Fruit fly (Drosophila melanogaster) whole organism, prepupa: ENCODE data around the gene CG4768.

Experiments
- Blimp-1 ChIP-seq: fragments of 200-800 bp; sonication (Bioruptor generic); optimal IDR thresholded peaks from 3 replicates; lab custom pipeline; 2017; ENCODE audit warnings: missing biosample characterization, missing genetic modification characterization, mild to moderate bottlenecking, moderate library complexity, missing genetic modification reagents
- CG11294 ChIP-seq: fragments of 200-800 bp; sonication (Bioruptor generic); IDR thresholded peaks from 2 replicates; pipeline ENCODE4 v1.3.6; 2022; ENCODE audit warnings: missing biosample characterization, missing genetic modification characterization
- CG11762 ChIP-seq: fragments of 200-800 bp; sonication (Bioruptor generic); optimal IDR thresholded peaks from 3 replicates; lab custom pipeline; 2016; ENCODE audit warnings: missing biosample characterization, missing genetic modification characterization; ENCODE audit not compliant: insufficient read depth
- CG11902 ChIP-seq: fragments of 200-800 bp; sonication (Bioruptor generic); optimal IDR thresholded peaks from 3 replicates; lab custom pipeline; 2016; ENCODE audit warnings: missing biosample characterization, missing genetic modification characterization
- CG15336 ChIP-seq: fragments of 200-800 bp; sonication (Bioruptor generic); IDR thresholded peaks from 2 replicates; pipeline ENCODE4 v1.3.6; 2022; ENCODE audit warnings: missing biosample characterization, missing genetic modification characterization
- CG1621 ChIP-seq: fragments of 200-800 bp; sonication (Bioruptor generic); optimal IDR thresholded peaks from 3 replicates; lab custom pipeline; 2018; ENCODE audit warnings: missing biosample characterization, mild to moderate bottlenecking, missing genetic modification characterization
- CG16779 ChIP-seq: fragments of 200-800 bp; sonication (Bioruptor generic); optimal IDR thresholded peaks from 3 replicates; lab custom pipeline; 2017; ENCODE audit warnings: missing biosample characterization, mild to moderate bottlenecking, missing genetic modification characterization
- CG3032 ChIP-seq: fragments of 200-800 bp; optimal IDR thresholded peaks from 2 replicates; lab custom pipeline; 2019; ENCODE audit warnings: missing biosample characterization, mild to moderate bottlenecking, missing genetic modification characterization, moderate library complexity
- CG31627 ChIP-seq: fragments of 200-800 bp; sonication (Bioruptor generic); optimal IDR thresholded peaks from 3 replicates; lab custom pipeline; 2016; ENCODE audit warnings: missing biosample characterization, missing genetic modification characterization
- CG32006 ChIP-seq: fragments of 200-800 bp; sonication (Bioruptor generic); optimal IDR thresholded peaks from 3 replicates; lab custom pipeline; 2017; ENCODE audit warnings: missing biosample characterization, mild to moderate bottlenecking, missing genetic modification characterization
- CG4318 ChIP-seq: fragments of 200-800 bp; sonication (Bioruptor generic); optimal IDR thresholded peaks from 3 replicates; lab custom pipeline; 2017; ENCODE audit warnings: missing biosample characterization, mild to moderate bottlenecking, missing genetic modification characterization
- CG6163 ChIP-seq: fragments of 200-800 bp; sonication (Bioruptor generic); IDR thresholded peaks from 3 replicates; pipeline ENCODE4 v1.3.6; 2022; ENCODE audit warnings: missing biosample characterization, missing genetic modification characterization
- CG6792 ChIP-seq: fragments of 200-800 bp; sonication (Bioruptor generic); optimal IDR thresholded peaks from 3 replicates; lab custom pipeline; 2016; ENCODE audit warnings: missing biosample characterization, missing genetic modification characterization
- CG6808 ChIP-seq: fragments of 200-800 bp; sonication (Bioruptor generic); optimal IDR thresholded peaks from 3 replicates; lab custom pipeline; 2017; ENCODE audit warnings: missing biosample characterization, missing genetic modification characterization, mild to moderate bottlenecking, moderate library complexity, missing genetic modification reagents
- CG7368 ChIP-seq: fragments of 200-800 bp; sonication (Bioruptor generic); optimal IDR thresholded peaks from 3 replicates; lab custom pipeline; 2016; ENCODE audit warnings: missing biosample characterization, missing genetic modification characterization
- Eip78C ChIP-seq: fragments of 200-800 bp; sonication (Bioruptor generic); peaks from one replicate; lab custom pipeline; 2016; ENCODE audit warnings: missing biosample characterization, missing genetic modification characterization
- Gug ChIP-seq: fragments of 200-800 bp; sonication (Bioruptor generic); IDR thresholded peaks from 2 replicates; pipeline ENCODE4 v1.3.6; 2022; ENCODE audit warnings: missing biosample characterization, missing genetic modification characterization
- Hr39 ChIP-seq: fragments of 200-800 bp; sonication (Bioruptor generic); optimal IDR thresholded peaks from 2 replicates; lab custom pipeline; 2016; ENCODE audit warnings: missing biosample characterization, missing genetic modification characterization
- Hr4 ChIP-seq: fragments of 200-800 bp; sonication (Bioruptor generic); optimal IDR thresholded peaks from 3 replicates; lab custom pipeline; 2016; ENCODE audit warnings: missing biosample characterization, missing genetic modification characterization
- Met ChIP-seq: fragments of 200-800 bp; sonication (Bioruptor generic); optimal IDR thresholded peaks from 3 replicates; lab custom pipeline; 2016; ENCODE audit warnings: missing biosample characterization, missing genetic modification characterization
- Sox102F ChIP-seq: fragments of 200-800 bp; sonication (Bioruptor generic); optimal IDR thresholded peaks from 2 replicates; lab custom pipeline; 2016; ENCODE audit warnings: missing biosample characterization, mild to moderate bottlenecking, missing genetic modification characterization
- Sox14 ChIP-seq: fragments of 200-800 bp; sonication (Bioruptor generic); optimal IDR thresholded peaks from 3 replicates; lab custom pipeline; 2016; ENCODE audit warnings: missing biosample characterization, missing genetic modification characterization
- achi ChIP-seq: fragments of 200-800 bp; sonication (Bioruptor generic); optimal IDR thresholded peaks from 3 replicates; lab custom pipeline; 2016; ENCODE audit warnings: missing biosample characterization, missing genetic modification characterization
- cyc ChIP-seq: fragments of 200-800 bp; sonication (Bioruptor generic); optimal IDR thresholded peaks from 3 replicates; lab custom pipeline; 2016; ENCODE audit warnings: missing biosample characterization, missing genetic modification characterization
- dac ChIP-seq: fragments of 200-800 bp; sonication (Bioruptor generic); optimal IDR thresholded peaks from 2 replicates; lab custom pipeline; 2017; ENCODE audit warnings: missing biosample characterization, mild to moderate bottlenecking, missing genetic modification characterization
- eg ChIP-seq: fragments of 200-800 bp; sonication (Bioruptor generic); IDR thresholded peaks from 3 replicates; pipeline ENCODE4 v1.3.6; 2022; ENCODE audit warnings: missing biosample characterization, missing genetic modification characterization
- esn ChIP-seq: fragments of 200-800 bp; sonication (Bioruptor generic); optimal IDR thresholded peaks from 2 replicates; lab custom pipeline; 2016; ENCODE audit warnings: missing biosample characterization, mild to moderate bottlenecking, missing genetic modification characterization, moderate library complexity
- fkh ChIP-seq: fragments of 200-800 bp; sonication (Bioruptor generic); optimal IDR thresholded peaks from 3 replicates; lab custom pipeline; 2017; ENCODE audit warnings: missing biosample characterization, mild to moderate bottlenecking, missing genetic modification characterization, moderate library complexity
- net ChIP-seq: fragments of 200-800 bp; sonication (Bioruptor generic); optimal IDR thresholded peaks from 3 replicates; lab custom pipeline; 2016; ENCODE audit warnings: missing biosample characterization, missing genetic modification characterization
- pdm3 ChIP-seq: fragments of 200-800 bp; sonication (Bioruptor generic); optimal IDR thresholded peaks from 3 replicates; lab custom pipeline; 2016; ENCODE audit warnings: missing biosample characterization, missing genetic modification characterization
- ss ChIP-seq, 2 experiments: fragments of 200-800 bp; sonication (Bioruptor generic); optimal IDR thresholded peaks; 2 replicates in 1 of 2; 3 replicates in 1 of 2; lab custom pipeline; 2017 to 2018; ENCODE audit warnings: mild to moderate bottlenecking in 2 of 2, missing biosample characterization in 2 of 2, missing genetic modification characterization in 2 of 2, moderate library complexity in 1 of 2
- svp ChIP-seq: fragments of 200-800 bp; sonication (Bioruptor generic); peaks from one replicate; lab custom pipeline; 2016; ENCODE audit warnings: missing biosample characterization, missing genetic modification characterization

The CG4768 gene

DNA sequence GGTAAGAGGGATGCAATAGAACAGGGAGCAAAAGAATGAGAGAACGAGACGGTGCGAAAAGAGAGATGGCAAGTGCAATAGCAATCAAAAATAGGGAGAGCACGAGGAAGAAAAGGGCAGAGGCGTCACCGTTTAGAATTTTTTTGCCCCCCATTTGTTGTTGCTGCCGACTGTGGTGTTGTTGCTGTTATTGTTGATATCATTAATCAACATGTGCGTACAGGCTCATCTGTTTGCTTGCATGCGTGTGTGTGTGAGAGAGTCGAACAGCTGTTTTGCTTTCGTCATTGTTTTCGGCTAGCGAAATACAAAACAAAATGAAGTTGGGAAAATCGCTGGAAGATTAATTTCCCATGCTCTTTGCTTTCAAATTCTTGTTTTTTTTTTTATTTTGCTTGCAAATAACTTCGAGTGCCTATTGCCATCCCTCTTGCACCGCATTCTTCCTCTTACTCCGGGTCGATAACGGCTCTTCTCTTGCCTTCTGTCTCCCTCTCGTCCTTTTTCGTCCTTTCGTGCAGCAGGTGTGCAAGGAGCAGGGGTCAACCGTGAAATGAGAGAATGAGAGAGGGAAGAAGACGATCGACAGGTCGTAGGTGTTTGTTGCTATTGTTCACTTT, 1.3 kb downstream of the CG4768 start:
- TF ChIP-seq Eip78C (peak; percentile 42), fkh (GFP tag; lab: Kevin White, UChicago) (peak; percentile 41), CG11294 (GFP tag; lab: Robert Waterston, UW) (no peak), CG6163 (GFP tag; lab: Robert Waterston, UW) (0 out of 3 replicates have a peak, but pooled peaks have one; percentile 7)

DNA sequence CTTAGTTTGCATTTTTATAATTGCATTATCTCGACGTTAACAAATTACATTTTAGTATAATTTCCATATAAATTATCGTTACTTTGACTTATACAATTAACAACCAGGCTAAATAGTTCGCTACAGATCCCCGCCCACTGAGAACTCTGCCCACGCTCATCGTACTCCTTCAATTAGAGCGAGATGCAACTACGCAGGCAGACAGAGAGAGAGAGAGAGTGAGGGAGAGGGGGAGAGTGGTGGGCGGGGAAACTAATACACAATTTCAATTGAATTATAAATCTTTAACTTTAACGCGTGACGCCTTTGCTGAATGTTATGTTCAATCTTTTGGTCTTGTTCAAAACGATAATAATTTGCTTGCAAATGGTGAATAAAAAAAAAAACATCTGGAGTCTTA, 6.2 kb downstream of the CG4768 start:
- TF ChIP-seq Met (GFP tag; lab: Kevin White, UChicago): no peak
- TF ChIP-seq Hr4 (GFP tag; lab: Kevin White, UChicago): no peak
- TF ChIP-seq CG11902 (GFP tag; lab: Kevin White, UChicago): no peak

DNA sequence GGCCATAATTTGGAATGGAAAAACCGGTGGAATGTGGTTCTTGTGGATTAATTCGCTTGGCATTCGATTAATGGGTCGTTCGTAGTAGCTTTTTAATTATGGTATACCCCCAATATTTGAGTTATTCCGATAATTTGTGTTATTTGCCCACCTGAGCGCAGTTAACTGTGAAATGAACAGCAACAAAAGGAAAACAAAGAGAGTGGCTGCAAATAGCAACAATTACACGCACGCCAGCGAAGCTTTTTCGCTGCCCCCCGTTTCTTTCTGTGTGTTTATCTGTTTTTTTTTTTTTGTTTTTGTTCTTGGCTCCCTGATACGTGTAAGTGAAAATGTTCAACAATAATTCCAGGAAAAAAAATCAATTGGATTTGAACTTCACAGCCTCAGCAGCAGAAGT, 8.0 kb downstream of the CG4768 start:
- TF ChIP-seq CG11762 (GFP tag; lab: Kevin White, UChicago): no peak
- no peak for TF ChIP-seq CG15336 (GFP tag; lab: Robert Waterston, UW)
- no peak for TF ChIP-seq Met (GFP tag; lab: Kevin White, UChicago)
- no peak for TF ChIP-seq svp (GFP tag; lab: Kevin White, UChicago)
- no peak for TF ChIP-seq CG11902 (GFP tag; lab: Kevin White, UChicago)
- no peak for TF ChIP-seq pdm3 (GFP tag; lab: Kevin White, UChicago)
- TF ChIP-seq esn: peak; percentile 14
- no peak for TF ChIP-seq Hr39
- no peak for TF ChIP-seq Sox102F (GFP tag; lab: Kevin White, UChicago)
- TF ChIP-seq cyc: no peak
- TF ChIP-seq dac: no peak
- TF ChIP-seq Sox14 (GFP tag; lab: Kevin White, UChicago): peak; percentile 74
- no peak for TF ChIP-seq CG32006
- peak; percentile 67 for TF ChIP-seq Eip78C
- TF ChIP-seq CG16779 (tag; lab: Kevin White, UChicago): no peak
- TF ChIP-seq CG3032 (tag; lab: Kevin White, UChicago): no peak
- no peak for TF ChIP-seq Blimp-1 (GFP tag; lab: Kevin White, UChicago)
- peak; percentile 10; the same call in 1 of the 2 replicates for TF ChIP-seq Gug (GFP tag; lab: Robert Waterston, UW)
- no peak for TF ChIP-seq CG6792
- TF ChIP-seq, all 60 proteins: peak for 4

DNA sequence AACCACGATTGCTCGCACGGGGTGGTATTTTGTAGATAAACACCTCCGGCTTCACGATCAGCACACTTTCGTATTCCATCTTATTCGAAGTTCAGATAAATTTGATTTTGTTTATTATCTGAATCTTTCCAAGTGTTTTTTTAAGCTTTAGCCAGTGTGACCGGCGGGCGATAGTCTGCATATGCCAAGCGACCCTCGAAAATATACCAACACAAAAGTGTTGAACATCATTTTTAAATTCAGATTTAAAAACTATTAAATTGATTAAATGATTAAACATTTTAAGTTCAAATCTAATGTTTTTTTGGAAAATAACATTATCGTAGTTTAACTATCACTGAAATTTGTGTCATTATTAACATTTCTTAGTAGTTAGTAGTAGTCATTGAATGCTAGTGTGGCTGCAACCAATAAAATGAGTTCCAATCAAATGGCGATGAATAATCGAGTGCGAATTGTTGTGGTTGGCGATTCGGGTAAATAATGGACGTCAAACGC, 8.7 kb downstream of the CG4768 start, which contains the start of the genes CG9132 and CG4789:
TSS of gene CG9132 (minus strand) at position 181 of the 498 bp plus-strand sequence.
TSS of gene CG4789 (plus strand) at position 401 of the 498 bp plus-strand sequence.
- TF ChIP-seq Sox14 (GFP tag; lab: Kevin White, UChicago) (no peak), Hr39 (no peak), Gug (GFP tag; lab: Robert Waterston, UW) (0 out of 2 replicates have a peak, but pooled peaks have one; percentile 0), CG6808 (no peak), dac (no peak), CG4318 (no peak)

DNA sequence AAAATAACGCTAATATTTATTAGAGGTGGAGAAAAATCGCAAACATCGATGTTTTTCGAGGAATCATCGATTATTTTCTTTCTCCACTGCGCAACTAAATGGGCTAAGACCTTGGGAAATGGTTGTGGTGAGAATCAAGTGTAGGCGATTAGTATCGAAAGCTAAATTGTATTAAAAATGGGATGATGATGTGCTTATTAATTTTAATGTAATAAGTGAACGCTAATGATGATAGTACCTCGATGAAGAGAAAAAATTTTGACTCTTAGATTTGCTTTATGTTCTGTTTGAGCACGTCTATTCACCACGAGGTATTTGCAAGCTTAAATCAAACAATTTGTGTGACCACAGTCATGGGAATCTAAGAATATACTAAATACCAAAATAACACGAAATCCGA, 11.4 kb downstream of the CG4768 start, which contains the start of the genes Rai1 and CG13005:
TSS of gene Rai1 (minus strand) at position 46 of the 400 bp plus-strand sequence.
TSS of gene CG13005 (plus strand) at position 352 of the 400 bp plus-strand sequence.
- TF ChIP-seq CG1621 (tag; lab: Kevin White, UChicago) (peak; percentile 34), Eip78C (peak; percentile 36), CG7368 (no peak), CG31627 (GFP tag; lab: Kevin White, UChicago) (no peak), dac (no peak), esn (peak; percentile 8)

DNA sequence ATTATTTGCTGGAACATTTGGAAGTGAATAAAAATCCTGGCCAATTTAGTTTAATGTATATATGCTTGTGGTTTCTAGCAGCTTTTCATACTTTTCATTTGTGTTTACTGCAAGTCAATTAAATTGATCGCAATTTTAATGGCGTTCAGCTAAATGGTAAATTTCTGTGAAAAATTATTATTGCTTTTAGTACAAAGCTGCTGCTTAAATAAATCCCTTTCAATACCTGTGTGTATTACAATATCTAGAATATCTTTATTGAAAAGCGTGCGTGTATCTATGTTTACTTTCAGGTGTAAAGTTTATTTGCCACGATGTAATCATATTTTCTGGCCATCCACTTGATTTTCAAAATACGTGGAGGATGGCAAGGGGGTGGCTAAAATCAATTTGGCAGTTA, 13.8 kb downstream of the CG4768 start, which contains the start of gene ppk28:
TSS of gene ppk28 (plus strand) at position 301 of the 400 bp plus-strand sequence.
- TF ChIP-seq net (no peak), eg (GFP tag; lab: Robert Waterston, UW) (no peak), achi (no peak), CG4318 (no peak), ss (GFP tag; optimal IDR thresholded peaks at IDR 0.05; lab: Kevin White, UChicago) (no peak), CG15336 (GFP tag; lab: Robert Waterston, UW) (no peak), CG31627 (GFP tag; lab: Kevin White, UChicago) (no peak), Hr4 (GFP tag; lab: Kevin White, UChicago) (no peak), CG6792 (no peak)
